Worm (Caenorhabditis elegans): ENCODE measurements around the gene M163.9.

DNA sequence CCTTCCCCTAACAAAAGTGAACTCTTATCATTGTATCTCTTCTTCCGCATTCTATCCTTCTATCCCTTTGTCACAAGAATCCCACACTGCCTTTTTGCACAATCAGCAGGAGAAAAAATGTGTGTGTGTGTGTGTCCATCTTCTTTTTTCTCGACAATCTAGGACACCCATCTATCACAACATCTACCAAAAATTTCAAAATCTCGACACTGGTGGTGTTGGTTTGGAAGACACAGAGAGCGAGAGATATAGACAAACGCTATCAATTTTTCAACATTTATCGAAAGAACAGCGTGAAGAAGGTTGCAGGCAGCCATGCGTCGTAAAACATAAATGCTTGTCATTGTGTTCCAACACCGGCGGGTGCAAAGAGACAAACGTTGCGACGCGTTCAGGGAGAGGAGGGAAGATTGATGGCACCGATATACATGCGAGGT, 39.5 kb downstream of the M163.9 start:
- TF ChIP-seq nhr-237 (tag; optimal IDR thresholded peaks at IDR 0.05) (no peak), ceh-39 (tag; optimal IDR thresholded peaks at IDR 0.05) (no peak), snpc-4 (tag; optimal IDR thresholded peaks at IDR 0.05) (no peak), pha-4 (tag; optimal IDR thresholded peaks at IDR 0.05) (no peak), lsy-2 (tag; optimal IDR thresholded peaks at IDR 0.05) (no peak), unc-62 (GFP tag; optimal IDR thresholded peaks at IDR 0.05) (peak; percentile 83), unc-39 (tag; optimal IDR thresholded peaks at IDR 0.05) (no peak)
